Worm (Caenorhabditis elegans) whole organism, L4 larva: ENCODE measurements around the gene ceh-37.

ENCODE experiments used
- D1046.2 ChIP-seq: fragments of 200-800 bp; sonication (Bioruptor generic); IDR thresholded peaks from 2 replicates; pipeline ENCODE4 v1.3.6; 2022; ENCODE audit warnings: missing genetic modification characterization, missing compliant biosample characterization
- F10B5.3 ChIP-seq: sonication (generic microtip); optimal IDR thresholded peaks from 2 replicates; lab custom pipeline; 2016; ENCODE audit warnings: mild to moderate bottlenecking, missing genetic modification characterization, missing compliant biosample characterization
- F26F4.8 ChIP-seq: fragments of 200-800 bp; sonication (Bioruptor generic); conservative IDR thresholded peaks from 2 replicates; pipeline ENCODE4 v1.3.6; 2022; ENCODE audit warnings: missing genetic modification characterization, missing compliant biosample characterization
- F37D6.2 ChIP-seq: sonication (generic microtip); optimal IDR thresholded peaks from 2 replicates; lab custom pipeline; 2016; ENCODE audit warnings: mild to moderate bottlenecking, missing genetic modification characterization, missing compliant biosample characterization
- T20F7.1 ChIP-seq: fragments of 200-800 bp; sonication (Bioruptor generic); optimal IDR thresholded peaks from 2 replicates; lab custom pipeline; 2018; ENCODE audit warnings: mild to moderate bottlenecking, missing genetic modification characterization, missing compliant biosample characterization
- Y105C5A.15 ChIP-seq: fragments of 200-800 bp; sonication (Bioruptor generic); IDR thresholded peaks from 2 replicates; pipeline ENCODE4 v1.3.6; 2022; ENCODE audit warnings: missing genetic modification characterization, missing compliant biosample characterization
- Y75B8A.6 ChIP-seq: fragments of 200-800 bp; sonication (Bioruptor generic); IDR thresholded peaks from 2 replicates; pipeline ENCODE4 v1.3.6; 2022; ENCODE audit warnings: missing genetic modification reagents, missing genetic modification characterization, missing compliant biosample characterization
- ZK337.2 ChIP-seq: fragments of 200-800 bp; sonication (Bioruptor generic); IDR thresholded peaks from 2 replicates; pipeline ENCODE4 v1.3.6; 2022; ENCODE audit warnings: missing genetic modification reagents, missing genetic modification characterization, missing compliant biosample characterization
- aha-1 ChIP-seq: fragments of 150-350 bp; peaks from one replicate; lab custom pipeline; 2014; ENCODE audit warnings: missing biosample characterization, missing genetic modification characterization
- ama-1 ChIP-seq: fragments of 150-350 bp; optimal IDR thresholded peaks from 2 replicates; lab custom pipeline; 2014; ENCODE audit warnings: inconsistent platforms, mixed read lengths
- ceh-28 ChIP-seq: fragments of 150-350 bp; optimal IDR thresholded peaks from 2 replicates; lab custom pipeline; 2014; ENCODE audit warnings: missing biosample characterization, missing genetic modification reagents, missing genetic modification characterization
- ceh-82 ChIP-seq: sonication (generic microtip); optimal IDR thresholded peaks from 2 replicates; lab custom pipeline; 2017; ENCODE audit warnings: missing biosample characterization, missing genetic modification characterization
- daf-12 ChIP-seq: fragments of 150-350 bp; optimal IDR thresholded peaks from 2 replicates; lab custom pipeline; 2014; ENCODE audit warnings: missing biosample characterization, missing genetic modification reagents, missing genetic modification characterization
- daf-19 ChIP-seq: fragments of 200-800 bp; sonication (Bioruptor generic); conservative IDR thresholded peaks from 2 replicates; pipeline ENCODE4 v1.3.6; 2022; ENCODE audit warnings: missing genetic modification characterization, missing compliant biosample characterization
- daf-8 ChIP-seq: fragments of 200-800 bp; sonication (Bioruptor generic); IDR thresholded peaks from 2 replicates; pipeline ENCODE4 v1.3.6; 2022; ENCODE audit warnings: missing genetic modification characterization, missing compliant biosample characterization
- dmd-6 ChIP-seq: fragments of 200-800 bp; sonication (Bioruptor generic); IDR thresholded peaks from 2 replicates; pipeline ENCODE4 v1.3.6; 2022; ENCODE audit warnings: missing genetic modification reagents, missing genetic modification characterization, missing compliant biosample characterization
- dmd-9 ChIP-seq: fragments of 200-800 bp; sonication (Bioruptor generic); IDR thresholded peaks from 2 replicates; pipeline ENCODE4 v1.3.6; 2022; ENCODE audit warnings: missing genetic modification reagents, missing genetic modification characterization, missing compliant biosample characterization
- dve-1 ChIP-seq: sonication (generic microtip); optimal IDR thresholded peaks from 2 replicates; lab custom pipeline; 2017; ENCODE audit warnings: antibody characterized with exemption, mild to moderate bottlenecking, missing genetic modification characterization, missing compliant biosample characterization; ENCODE audit not compliant: insufficient read depth
- egl-27 ChIP-seq: sonication (generic microtip); optimal IDR thresholded peaks from 3 replicates; lab custom pipeline; 2017; ENCODE audit warnings: missing biosample characterization, missing genetic modification reagents, missing genetic modification characterization
- fkh-10 ChIP-seq: fragments of 150-350 bp; optimal IDR thresholded peaks from 2 replicates; lab custom pipeline; 2014; ENCODE audit warnings: missing biosample characterization, missing genetic modification reagents, missing genetic modification characterization
- hif-1 ChIP-seq, 2 experiments: sonication (generic microtip); optimal IDR thresholded peaks; 2 replicates each; lab custom pipeline; 2016 to 2017; ENCODE audit warnings: missing compliant biosample characterization in 2 of 2, missing genetic modification characterization in 2 of 2, missing genetic modification reagents in 2 of 2, missing genotype in 2 of 2, mild to moderate bottlenecking in 1 of 2
- hlh-11 ChIP-seq: fragments of 200-800 bp; sonication (Bioruptor generic); optimal IDR thresholded peaks from 2 replicates; lab custom pipeline; 2018; ENCODE audit warnings: mild to moderate bottlenecking, missing genetic modification characterization, missing compliant biosample characterization
- hlh-30 ChIP-seq: sonication (generic microtip); optimal IDR thresholded peaks from 2 replicates; lab custom pipeline; 2017; ENCODE audit warnings: antibody characterized with exemption, mild to moderate bottlenecking, missing genetic modification characterization, missing compliant biosample characterization; ENCODE audit not compliant: insufficient read depth
- hmg-1.1 ChIP-seq: fragments of 200-800 bp; sonication (Bioruptor generic); IDR thresholded peaks from 2 replicates; pipeline ENCODE4 v1.3.6; 2022; ENCODE audit warnings: missing genetic modification reagents, missing genetic modification characterization, missing compliant biosample characterization
- lir-3 ChIP-seq: sonication (generic microtip); optimal IDR thresholded peaks from 2 replicates; lab custom pipeline; 2016; ENCODE audit warnings: mild to moderate bottlenecking, missing genetic modification characterization, missing compliant biosample characterization
- lsy-2 ChIP-seq, 2 experiments: fragments of 150-350 bp in 1 of 2; sonication (generic microtip) in 1 of 2; optimal IDR thresholded peaks; 2 replicates each; lab custom pipeline; 2014 to 2017; ENCODE audit warnings: missing biosample characterization in 2 of 2, missing genetic modification characterization in 2 of 2
- mxl-2 ChIP-seq: fragments of 200-800 bp; sonication (Bioruptor generic); conservative IDR thresholded peaks from 2 replicates; pipeline ENCODE4 v1.3.6; 2022; ENCODE audit warnings: missing genetic modification reagents, missing genetic modification characterization, missing compliant biosample characterization
- mxl-3 ChIP-seq: fragments of 200-800 bp; sonication (Bioruptor generic); optimal IDR thresholded peaks from 2 replicates; lab custom pipeline; 2018; ENCODE audit warnings: mild to moderate bottlenecking, missing genetic modification characterization, missing compliant biosample characterization
- nhr-102 ChIP-seq: sonication (generic microtip); optimal IDR thresholded peaks from 2 replicates; lab custom pipeline; 2016; ENCODE audit warnings: mild to moderate bottlenecking, missing genetic modification characterization, moderate library complexity, missing compliant biosample characterization
- nhr-111 ChIP-seq: fragments of 200-800 bp; sonication (Bioruptor generic); optimal IDR thresholded peaks from 2 replicates; lab custom pipeline; 2018; ENCODE audit warnings: mild to moderate bottlenecking, missing genetic modification characterization, missing compliant biosample characterization
- nhr-25 ChIP-seq: sonication (generic microtip); optimal IDR thresholded peaks from 2 replicates; lab custom pipeline; 2017; ENCODE audit warnings: missing genetic modification characterization, mild to moderate bottlenecking, missing compliant biosample characterization, antibody characterized with exemption, moderate library complexity, borderline replicate concordance; ENCODE audit not compliant: insufficient read depth
- nhr-28 ChIP-seq: fragments of 150-350 bp; optimal IDR thresholded peaks from 2 replicates; lab custom pipeline; 2014; ENCODE audit warnings: missing biosample characterization, missing genetic modification characterization
- nhr-42 ChIP-seq: fragments of 200-800 bp; sonication (Bioruptor generic); IDR thresholded peaks from 2 replicates; pipeline ENCODE4 v1.3.6; 2022; ENCODE audit warnings: missing genetic modification characterization, missing compliant biosample characterization
- nhr-48 ChIP-seq: sonication (generic microtip); optimal IDR thresholded peaks from 2 replicates; lab custom pipeline; 2016; ENCODE audit warnings: mild to moderate bottlenecking, missing genetic modification characterization, missing compliant biosample characterization
- nhr-77 ChIP-seq: fragments of 150-350 bp; optimal IDR thresholded peaks from 2 replicates; lab custom pipeline; 2014; ENCODE audit warnings: missing biosample characterization, missing genetic modification characterization
- rbr-2 ChIP-seq: sonication (generic microtip); optimal IDR thresholded peaks from 2 replicates; lab custom pipeline; 2016; ENCODE audit warnings: missing genotype, missing genetic modification characterization, missing compliant biosample characterization
- set-16 ChIP-seq: fragments of 200-800 bp; sonication (Bioruptor generic); IDR thresholded peaks from 2 replicates; pipeline ENCODE4 v1.3.6; 2022; ENCODE audit warnings: missing genetic modification reagents, missing genetic modification characterization, missing compliant biosample characterization
- skn-1 ChIP-seq: fragments of 150-350 bp; optimal IDR thresholded peaks from 2 replicates; lab custom pipeline; 2014; ENCODE audit warnings: missing biosample characterization, missing genetic modification characterization
- snpc-1.2 ChIP-seq: fragments of 200-800 bp; sonication (Bioruptor generic); IDR thresholded peaks from 2 replicates; pipeline ENCODE4 v1.3.6; 2022; ENCODE audit warnings: missing genetic modification reagents, missing genetic modification characterization, missing compliant biosample characterization
- unc-62 ChIP-seq, 3 experiments: fragments of 150-350 bp in 1 of 3; sonication (generic microtip); optimal IDR thresholded peaks in 2 of 3; peaks in 1 of 3; 1 replicate in 1 of 3; 2 replicates in 2 of 3; lab custom pipeline; 2014 to 2017; ENCODE audit warnings: missing biosample characterization in 3 of 3, missing genetic modification characterization in 3 of 3, missing genetic modification reagents in 3 of 3, missing genotype in 1 of 3
- zip-11 ChIP-seq: fragments of 200-800 bp; sonication (Bioruptor generic); IDR thresholded peaks from 2 replicates; pipeline ENCODE4 v1.3.6; 2022; ENCODE audit warnings: missing genetic modification characterization, missing compliant biosample characterization
- zip-2 ChIP-seq: fragments of 150-350 bp; optimal IDR thresholded peaks from 2 replicates; lab custom pipeline; 2014; ENCODE audit warnings: missing biosample characterization, missing genetic modification characterization
- ztf-11 ChIP-seq: fragments of 150-350 bp; optimal IDR thresholded peaks from 2 replicates; lab custom pipeline; 2014; ENCODE audit warnings: missing biosample characterization, missing genetic modification characterization

ceh-37 gene

ce11 chrX:14228764-14229163 is 21.0 kb upstream of the ceh-37 start (continued):
- TF ChIP-seq dmd-6 (peak; percentile 50; the same call in 1 of the 2 replicates), dmd-9 (no peak), F26F4.8 (GFP tag; lab: Robert Waterston, UW) (peak; percentile 88), unc-62 (GFP tag; optimal IDR thresholded peaks at IDR 0.05 in 1 of 2; lab: Kevin White, UChicago) (no peak), unc-62 (tag; optimal IDR thresholded peaks at IDR 0.05; lab: Kevin White, UChicago) (no peak), nhr-28 (tag; lab: Kevin White, UChicago) (no peak), T20F7.1 (GFP tag; lab: Kevin White, UChicago) (no peak), nhr-25 (tag; lab: Kevin White, UChicago) (no peak), Y105C5A.15 (peak; percentile 48; the same call in 1 of the 2 replicates), daf-8 (GFP tag; lab: Robert Waterston, UW) (0 out of 2 replicates have a peak, but pooled peaks have one; percentile 49), hlh-30 (tag; lab: Kevin White, UChicago) (no peak), rbr-2 (tag; lab: Kevin White, UChicago) (peak; percentile 25), hlh-11 (no peak), zip-2 (tag; lab: Kevin White, UChicago) (no peak), hif-1 (tag; optimal IDR thresholded peaks at IDR 0.05; lab: Kevin White, UChicago) (no peak), F10B5.3 (tag; lab: Kevin White, UChicago) (no peak), ZK337.2 (GFP tag; lab: Robert Waterston, UW) (no peak), lir-3 (tag; lab: Kevin White, UChicago) (no peak), D1046.2 (GFP tag; lab: Robert Waterston, UW) (no peak), set-16 (no peak), zip-11 (GFP tag; lab: Robert Waterston, UW) (no peak), ceh-82 (tag; lab: Kevin White, UChicago) (no peak)

- no peak for TF ChIP-seq ztf-11 (tag; lab: Kevin White, UChicago)
- no peak for TF ChIP-seq nhr-102 (tag; lab: Kevin White, UChicago)
- TF ChIP-seq snpc-1.2: no peak
- no peak for TF ChIP-seq daf-19
- TF ChIP-seq hmg-1.1 (GFP tag; lab: Robert Waterston, UW): no peak
- no peak for TF ChIP-seq mxl-3 (GFP tag; lab: Kevin White, UChicago)
- no peak for TF ChIP-seq set-16
- TF ChIP-seq fkh-10 (GFP tag; lab: Kevin White, UChicago): no peak
- no peak for TF ChIP-seq egl-27 (tag; lab: Kevin White, UChicago)
Measured at ce11 chrX:14225273-14225672, 17.5 kb upstream of the ceh-37 start, which contains the start of gene cyp-13B2. TSS of gene cyp-13B2 (plus strand) at chrX:14225573.

- TF ChIP-seq aha-1 (no peak), set-16 (no peak), snpc-1.2 (no peak), Y75B8A.6 (GFP tag; lab: Robert Waterston, UW) (no peak), F37D6.2 (tag; lab: Kevin White, UChicago) (no peak), nhr-111 (no peak), skn-1 (tag; lab: Kevin White, UChicago) (no peak), dve-1 (tag; lab: Kevin White, UChicago) (no peak), nhr-42 (GFP tag; lab: Robert Waterston, UW) (no peak), nhr-48 (tag; lab: Kevin White, UChicago) (no peak), nhr-102 (tag; lab: Kevin White, UChicago) (no peak), lsy-2 (tag; optimal IDR thresholded peaks at IDR 0.05; lab: Kevin White, UChicago) (no peak), ceh-28 (no peak), ama-1 (lab: Kevin White, UChicago) (no peak), mxl-3 (GFP tag; lab: Kevin White, UChicago) (no peak), nhr-77 (tag; lab: Kevin White, UChicago) (no peak), daf-12 (tag; lab: Kevin White, UChicago) (no peak), mxl-2 (GFP tag; lab: Robert Waterston, UW) (no peak)
Measured at ce11 chrX:14223156-14223555, 15.4 kb upstream of the ceh-37 start, which contains the start of gene K06G5.3. TSS of gene K06G5.3 (minus strand) at chrX:14223256.
